Fruit fly (Drosophila melanogaster) whole organism, embryonic: Measurements from ENCODE around the gene CG9795.
A peak's percentile ranks its signal among the peaks of the same experiment; 100 is the strongest.

Experiments used
- Antp ChIP-seq: fragments of 200-800 bp; sonication (Bioruptor generic); optimal IDR thresholded peaks from 3 replicates; lab custom pipeline; 2016; ENCODE audit warnings: missing biosample characterization, missing genetic modification characterization
- Blimp-1 ChIP-seq: fragments of 200-800 bp; sonication (Bioruptor generic); optimal IDR thresholded peaks from 3 replicates; lab custom pipeline; 2018; ENCODE audit warnings: missing biosample characterization, missing genetic modification characterization, mild to moderate bottlenecking, moderate library complexity, missing genetic modification reagents
- CG10274 ChIP-seq: fragments of 200-800 bp; sonication (Bioruptor generic); optimal IDR thresholded peaks from 3 replicates; lab custom pipeline; 2017; ENCODE audit warnings: missing biosample characterization, mild to moderate bottlenecking, missing genetic modification characterization
- CG11504 ChIP-seq: fragments of 200-800 bp; sonication (Bioruptor generic); optimal IDR thresholded peaks from 3 replicates; lab custom pipeline; 2019; ENCODE audit warnings: missing biosample characterization, mild to moderate bottlenecking, missing genetic modification characterization, moderate library complexity
- CG11695 ChIP-seq: fragments of 200-800 bp; sonication (Bioruptor generic); IDR thresholded peaks from 3 replicates; pipeline ENCODE4 v1.3.6; 2022; ENCODE audit warnings: missing biosample characterization, missing genetic modification characterization
- CG1233 ChIP-seq: fragments of 200-800 bp; sonication (Bioruptor generic); optimal IDR thresholded peaks from 4 replicates; lab custom pipeline; 2018; ENCODE audit warnings: missing biosample characterization, mild to moderate bottlenecking, missing genetic modification characterization
- CG13775 ChIP-seq: fragments of 200-800 bp; sonication (Bioruptor generic); optimal IDR thresholded peaks from 3 replicates; lab custom pipeline; 2017; ENCODE audit warnings: missing biosample characterization, mild to moderate bottlenecking, missing genetic modification characterization
- CG1529 ChIP-seq: fragments of 200-800 bp; sonication (Bioruptor generic); optimal IDR thresholded peaks from 3 replicates; lab custom pipeline; 2018; ENCODE audit warnings: missing biosample characterization, missing genetic modification characterization
- CG15601 ChIP-seq: fragments of 200-800 bp; sonication (Bioruptor generic); optimal IDR thresholded peaks from 3 replicates; lab custom pipeline; 2019; ENCODE audit warnings: missing biosample characterization, mild to moderate bottlenecking, missing genetic modification characterization, moderate library complexity
- CG1832 ChIP-seq: fragments of 200-800 bp; sonication (Bioruptor generic); optimal IDR thresholded peaks from 2 replicates; lab custom pipeline; 2017; ENCODE audit warnings: missing biosample characterization, mild to moderate bottlenecking, missing genetic modification characterization, inconsistent platforms
- CG2120 ChIP-seq: fragments of 200-800 bp; sonication (Bioruptor generic); optimal IDR thresholded peaks from 3 replicates; lab custom pipeline; 2016; ENCODE audit warnings: missing biosample characterization, missing genetic modification characterization
- CG30431 ChIP-seq: fragments of 200-800 bp; sonication (Bioruptor generic); optimal IDR thresholded peaks from 2 replicates; lab custom pipeline; 2017; ENCODE audit warnings: missing biosample characterization, missing genetic modification characterization
- CG31441 ChIP-seq: fragments of 200-800 bp; sonication (Bioruptor generic); IDR thresholded peaks from 2 replicates; pipeline ENCODE4 v1.3.6; 2022; ENCODE audit warnings: missing biosample characterization, missing genetic modification characterization
- CG33557 ChIP-seq: fragments of 200-800 bp; sonication (Bioruptor generic); optimal IDR thresholded peaks from 2 replicates; lab custom pipeline; 2019; ENCODE audit warnings: missing biosample characterization, mild to moderate bottlenecking, missing genetic modification characterization, moderate library complexity
- CG4707 ChIP-seq: fragments of 200-800 bp; sonication (Bioruptor generic); optimal IDR thresholded peaks from 2 replicates; lab custom pipeline; 2018; ENCODE audit warnings: missing biosample characterization, mild to moderate bottlenecking, missing genetic modification characterization, moderate library complexity
- CG6175 ChIP-seq: fragments of 200-800 bp; sonication (Bioruptor generic); IDR thresholded peaks from 3 replicates; pipeline ENCODE4 v1.3.6; 2022; ENCODE audit warnings: missing biosample characterization, missing genetic modification characterization
- CG6683 ChIP-seq: fragments of 200-800 bp; sonication (Bioruptor generic); optimal IDR thresholded peaks from 2 replicates; lab custom pipeline; 2017; ENCODE audit warnings: missing biosample characterization, mild to moderate bottlenecking, missing genetic modification characterization, missing genetic modification reagents
- CG7357 ChIP-seq: fragments of 200-800 bp; sonication (Bioruptor generic); IDR thresholded peaks from 3 replicates; pipeline ENCODE4 v1.3.6; 2022; ENCODE audit warnings: missing biosample characterization, missing genetic modification characterization
- CG7786 ChIP-seq: fragments of 200-800 bp; sonication (Bioruptor generic); optimal IDR thresholded peaks from 2 replicates; lab custom pipeline; 2016; ENCODE audit warnings: missing biosample characterization, missing genetic modification characterization
- CG8388 ChIP-seq: fragments of 200-800 bp; sonication (Bioruptor generic); optimal IDR thresholded peaks from 2 replicates; lab custom pipeline; 2019; ENCODE audit warnings: missing biosample characterization, mild to moderate bottlenecking, missing genetic modification characterization, moderate library complexity
- CG9932 ChIP-seq: fragments of 200-800 bp; sonication (Bioruptor generic); IDR thresholded peaks from 2 replicates; pipeline ENCODE4 v1.3.6; 2022; ENCODE audit warnings: missing biosample characterization, missing genetic modification characterization
- CHES-1-like ChIP-seq: fragments of 200-800 bp; sonication (Bioruptor generic); optimal IDR thresholded peaks from 2 replicates; lab custom pipeline; 2016; ENCODE audit warnings: missing biosample characterization, missing genetic modification characterization
- Dad ChIP-seq: fragments of 200-800 bp; sonication (Bioruptor generic); optimal IDR thresholded peaks from 3 replicates; lab custom pipeline; 2016; ENCODE audit warnings: missing biosample characterization, missing genetic modification characterization
- Doc3 ChIP-seq: fragments of 200-800 bp; sonication (Bioruptor generic); IDR thresholded peaks from 3 replicates; pipeline ENCODE4 v1.3.6; 2022; ENCODE audit warnings: missing biosample characterization, missing genetic modification characterization; ENCODE audit not compliant: partially characterized antibody
- ERR ChIP-seq: fragments of 200-800 bp; sonication (Bioruptor generic); optimal IDR thresholded peaks from 2 replicates; lab custom pipeline; 2016; ENCODE audit warnings: missing biosample characterization, missing genetic modification characterization
- Eip74EF ChIP-seq, 2 experiments: fragments of 200-800 bp in 1 of 2; fragments of >200 bp in 1 of 2; sonication (Bioruptor generic) in 1 of 2; optimal IDR thresholded peaks; 2 replicates each; lab custom pipeline; 2017 to 2019; ENCODE audit warnings: missing biosample characterization in 2 of 2, missing genetic modification characterization in 2 of 2, mild to moderate bottlenecking in 1 of 2, moderate library complexity in 1 of 2
- Ets97D ChIP-seq: fragments of 200-800 bp; sonication (Bioruptor generic); optimal IDR thresholded peaks from 3 replicates; lab custom pipeline; 2016; ENCODE audit warnings: missing biosample characterization, missing genetic modification characterization
- Gsc ChIP-seq: fragments of 200-800 bp; sonication (Bioruptor generic); IDR thresholded peaks from 2 replicates; pipeline ENCODE4 v1.3.6; 2022; ENCODE audit warnings: missing biosample characterization, missing genetic modification characterization
- Hsf ChIP-seq: fragments of 200-800 bp; sonication (Bioruptor generic); optimal IDR thresholded peaks from 3 replicates; lab custom pipeline; 2016; ENCODE audit warnings: missing biosample characterization, missing genetic modification characterization
- MBD-R2 ChIP-seq: fragments of 200-800 bp; sonication (Bioruptor generic); IDR thresholded peaks from 2 replicates; pipeline ENCODE4 v1.3.6; 2022; ENCODE audit warnings: missing biosample characterization, missing genetic modification characterization
- Med ChIP-seq: fragments of 200-800 bp; sonication (Bioruptor generic); peaks from one replicate; lab custom pipeline; 2016; ENCODE audit warnings: missing biosample characterization, missing genetic modification characterization, mild to moderate bottlenecking, inconsistent platforms, moderate library complexity
- Nf-YB ChIP-seq: fragments of 200-800 bp; sonication (Bioruptor generic); optimal IDR thresholded peaks from 3 replicates; lab custom pipeline; 2019; ENCODE audit warnings: missing biosample characterization, mild to moderate bottlenecking, missing genetic modification characterization, moderate library complexity
- bigmax ChIP-seq: fragments of 200-800 bp; sonication (Bioruptor generic); optimal IDR thresholded peaks from 2 replicates; lab custom pipeline; 2018; ENCODE audit warnings: missing biosample characterization, mild to moderate bottlenecking, missing genetic modification characterization
- br ChIP-seq: fragments of >200 bp; optimal IDR thresholded peaks from 2 replicates; lab custom pipeline; 2017
- ewg ChIP-seq: fragments of 200-800 bp; sonication (Bioruptor generic); optimal IDR thresholded peaks from 3 replicates; lab custom pipeline; 2017; ENCODE audit warnings: mild to moderate bottlenecking, missing biosample characterization, missing genetic modification reagents, missing genetic modification characterization
- exex ChIP-seq: fragments of 200-800 bp; sonication (Bioruptor generic); optimal IDR thresholded peaks from 4 replicates; lab custom pipeline; 2018; ENCODE audit warnings: missing biosample characterization, mild to moderate bottlenecking, missing genetic modification characterization, moderate library complexity
- kah ChIP-seq: fragments of 200-800 bp; sonication (Bioruptor generic); optimal IDR thresholded peaks from 2 replicates; lab custom pipeline; 2018; ENCODE audit warnings: missing biosample characterization, mild to moderate bottlenecking, missing genetic modification characterization
- lmd ChIP-seq: fragments of 200-800 bp; sonication (Bioruptor generic); IDR thresholded peaks from 2 replicates; pipeline ENCODE4 v1.3.6; 2022; ENCODE audit warnings: missing biosample characterization, missing genetic modification characterization
- luna ChIP-seq: fragments of 200-800 bp; sonication (Bioruptor generic); optimal IDR thresholded peaks from 2 replicates; lab custom pipeline; 2016; ENCODE audit warnings: missing biosample characterization, missing genetic modification characterization
- nau ChIP-seq: fragments of 200-800 bp; sonication (Bioruptor generic); optimal IDR thresholded peaks from 3 replicates; lab custom pipeline; 2017; ENCODE audit warnings: missing biosample characterization, mild to moderate bottlenecking, missing genetic modification characterization, missing genetic modification reagents
- nom ChIP-seq: fragments of 200-800 bp; sonication (Bioruptor generic); optimal IDR thresholded peaks from 2 replicates; lab custom pipeline; 2017; ENCODE audit warnings: missing biosample characterization, missing genetic modification characterization, mild to moderate bottlenecking, moderate library complexity, missing genetic modification reagents
- onecut ChIP-seq: fragments of 200-800 bp; sonication (Bioruptor generic); IDR thresholded peaks from 2 replicates; pipeline ENCODE4 v1.3.6; 2022; ENCODE audit warnings: missing biosample characterization, missing genetic modification characterization
- pzg ChIP-seq: fragments of 200-800 bp; sonication (Bioruptor generic); optimal IDR thresholded peaks from 3 replicates; lab custom pipeline; 2018; ENCODE audit warnings: missing biosample characterization, mild to moderate bottlenecking, missing genetic modification characterization, moderate library complexity
- scrt ChIP-seq: fragments of 200-800 bp; sonication (Bioruptor generic); optimal IDR thresholded peaks from 2 replicates; lab custom pipeline; 2018; ENCODE audit warnings: missing biosample characterization, mild to moderate bottlenecking, missing genetic modification characterization, moderate library complexity
- sens ChIP-seq: fragments of 200-800 bp; sonication (Bioruptor generic); peaks from one replicate; lab custom pipeline; 2016; ENCODE audit warnings: missing biosample characterization, missing genetic modification characterization
- seq ChIP-seq: fragments of 200-800 bp; sonication (Bioruptor generic); IDR thresholded peaks from 2 replicates; pipeline ENCODE4 v1.3.6; 2022; ENCODE audit warnings: missing biosample characterization, missing genetic modification characterization
- slbo ChIP-seq: fragments of 200-800 bp; sonication (Bioruptor generic); IDR thresholded peaks from 2 replicates; pipeline ENCODE4 v1.3.6; 2022; ENCODE audit warnings: missing biosample characterization, missing genetic modification characterization
- slp2 ChIP-seq: fragments of 200-800 bp; sonication (Bioruptor generic); optimal IDR thresholded peaks from 2 replicates; lab custom pipeline; 2016; ENCODE audit warnings: missing biosample characterization, missing genetic modification characterization

CG9795 gene

dm6 chr3R:4318589-4318988 lies 894 bp upstream of the CG9795 start:
- TF ChIP-seq MBD-R2 (peak; percentile 30; the same call in 1 of the 2 replicates), onecut (GFP tag; lab: Robert Waterston, UW) (peak; percentile 96), Nf-YB (no peak)
- TF ChIP-seq, all 482 proteins: peak for 2

dm6 chr3R:4318999-4319398 lies 484 bp upstream of the CG9795 start, which contains the start of gene Syt14:
Gene Syt14 (minus strand): TSS chr3R:4319069.
- TF ChIP-seq Ets97D (GFP tag; lab: Kevin White, UChicago): no peak
- TF ChIP-seq scrt: peak; percentile 95

dm6 chr3R:4333964-4334363 lies 14.5 kb downstream of the CG9795 start, which contains the start of gene CG9776:
Gene CG9776 (minus strand): TSS chr3R:4334071.
- TF ChIP-seq CG30431 (GFP tag; lab: Kevin White, UChicago) (no peak), lmd (GFP tag; lab: Robert Waterston, UW) (peak; percentile 53; the same call in 1 of the 2 replicates), CG6683 (GFP tag; lab: Kevin White, UChicago) (no peak), CG11504 (tag; lab: Kevin White, UChicago) (no peak), CG13775 (GFP tag; lab: Kevin White, UChicago) (peak; percentile 35), CHES-1-like (GFP tag; lab: Kevin White, UChicago) (peak; percentile 73), slp2 (GFP tag; lab: Kevin White, UChicago) (peak; percentile 67), Antp (GFP tag; lab: Kevin White, UChicago) (peak; percentile 63), CG1529 (GFP tag; lab: Kevin White, UChicago) (no peak), Gsc (GFP tag; lab: Robert Waterston, UW) (no peak), nau (no peak), CG4707 (GFP tag; lab: Kevin White, UChicago) (no peak), Med (peak; percentile 93), exex (tag; lab: Kevin White, UChicago) (no peak), nom (GFP tag; lab: Kevin White, UChicago) (no peak), CG8388 (GFP tag; lab: Kevin White, UChicago) (no peak), br (lab: Kevin White, UChicago) (no peak), CG33557 (peak; percentile 25), kah (GFP tag; lab: Kevin White, UChicago) (no peak), CG15601 (tag; lab: Kevin White, UChicago) (no peak), Doc3 (peak; percentile 90), CG10274 (GFP tag; lab: Kevin White, UChicago) (no peak), Dad (GFP tag; lab: Kevin White, UChicago) (peak; percentile 52), ERR (GFP tag; lab: Kevin White, UChicago) (no peak), CG11695 (GFP tag; lab: Robert Waterston, UW) (0 out of 3 replicates have a peak, but pooled peaks have one; percentile 11), CG1832 (GFP tag; lab: Kevin White, UChicago) (no peak), Hsf (peak; percentile 66), luna (peak; percentile 53), CG2120 (GFP tag; lab: Kevin White, UChicago) (peak; percentile 78), CG1233 (GFP tag; lab: Kevin White, UChicago) (peak; percentile 37), Blimp-1 (GFP tag; lab: Kevin White, UChicago) (no peak), CG7357 (GFP tag; lab: Robert Waterston, UW) (peak; percentile 98), slbo (peak; percentile 78), bigmax (GFP tag; lab: Kevin White, UChicago) (peak; percentile 29), sens (GFP tag; lab: Kevin White, UChicago) (peak; percentile 91), CG9932 (GFP tag; lab: Robert Waterston, UW) (peak; percentile 77), CG31441 (GFP tag; lab: Robert Waterston, UW) (no peak), CG7786 (GFP tag; lab: Kevin White, UChicago) (peak; percentile 58), CG6175 (GFP tag; lab: Robert Waterston, UW) (no peak), ewg (GFP tag; lab: Kevin White, UChicago) (no peak), pzg (GFP tag; lab: Kevin White, UChicago) (peak; percentile 94), seq (GFP tag; lab: Robert Waterston, UW) (no peak), Eip74EF (GFP tag; optimal IDR thresholded peaks at IDR 0.05; lab: Kevin White, UChicago) (peak in 1 of 2 experiments; percentile 48)
